Worm (Caenorhabditis elegans): ENCODE measurements around the gene sma-2.

sma-2 gene

DNA sequence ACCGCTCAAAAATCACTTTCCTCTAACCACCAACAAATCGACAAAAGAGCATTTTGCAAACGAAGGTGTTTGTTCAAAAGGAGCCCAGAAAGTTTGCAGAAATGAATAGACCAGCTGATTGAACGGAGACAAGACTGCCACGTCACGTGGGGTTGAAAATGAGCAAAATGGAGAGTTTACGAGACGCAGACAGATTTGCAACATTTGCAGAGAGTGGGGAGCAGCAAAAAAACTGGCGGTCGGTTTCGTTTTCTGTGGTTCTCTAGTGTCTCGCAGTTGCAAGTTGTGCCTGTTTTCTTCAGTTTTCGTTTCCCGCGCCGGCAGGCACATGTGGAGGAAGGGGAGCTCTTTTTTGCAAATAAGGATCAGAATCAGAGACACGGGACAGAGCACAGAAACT lies 35.9 kb downstream of the sma-2 start:
- TF ChIP-seq mdl-1 (tag; optimal IDR thresholded peaks at IDR 0.05): peak; percentile 71
- no peak for TF ChIP-seq ztf-11 (tag; optimal IDR thresholded peaks at IDR 0.05)
- TF ChIP-seq nhr-76 (tag; optimal IDR thresholded peaks at IDR 0.05): no peak
- peak; percentile 64 for TF ChIP-seq nfya-1 (tag; optimal IDR thresholded peaks at IDR 0.05; ENCODE audit: insufficient read depth)
- no peak for TF ChIP-seq eor-1 (tag; optimal IDR thresholded peaks at IDR 0.05)
- no peak for TF ChIP-seq mml-1 (tag; optimal IDR thresholded peaks at IDR 0.05)
- peak; percentile 96 for TF ChIP-seq pha-4 (tag; optimal IDR thresholded peaks at IDR 0.05)
- no peak for TF ChIP-seq skn-1 (tag; optimal IDR thresholded peaks at IDR 0.05)
- TF ChIP-seq tbx-2 (tag; optimal IDR thresholded peaks at IDR 0.05): no peak
- no peak for TF ChIP-seq nhr-77 (tag; optimal IDR thresholded peaks at IDR 0.05)
- no peak for TF ChIP-seq fkh-2 (tag; optimal IDR thresholded peaks at IDR 0.05)
- no peak for TF ChIP-seq nhr-237 (tag; optimal IDR thresholded peaks at IDR 0.05)
- no peak for TF ChIP-seq elt-1 (tag; optimal IDR thresholded peaks at IDR 0.05)
- peak; percentile 36 for TF ChIP-seq pqm-1 (tag; optimal IDR thresholded peaks at IDR 0.05)
- TF ChIP-seq zag-1 (tag; optimal IDR thresholded peaks at IDR 0.05): no peak
- TF ChIP-seq ama-1 (optimal IDR thresholded peaks at IDR 0.05): no peak
- no peak for TF ChIP-seq egl-5 (tag; optimal IDR thresholded peaks at IDR 0.05)
- no peak for TF ChIP-seq nhr-12 (tag; optimal IDR thresholded peaks at IDR 0.05)
- TF ChIP-seq nhr-67 (tag; optimal IDR thresholded peaks at IDR 0.05): no peak
- peak; percentile 36 for TF ChIP-seq nhr-11 (tag; optimal IDR thresholded peaks at IDR 0.05)
- TF ChIP-seq lin-39 (tag; optimal IDR thresholded peaks at IDR 0.05): peak; percentile 80
- no peak for TF ChIP-seq lsy-12 (tag; optimal IDR thresholded peaks at IDR 0.05)
- peak; percentile 27 for TF ChIP-seq lin-15B (tag; optimal IDR thresholded peaks at IDR 0.05)
- peak; percentile 69 for TF ChIP-seq jun-1 (tag; optimal IDR thresholded peaks at IDR 0.05)
- TF ChIP-seq unc-39 (tag; optimal IDR thresholded peaks at IDR 0.05): no peak
- TF ChIP-seq ztf-4 (tag; optimal IDR thresholded peaks at IDR 0.05): no peak
- TF ChIP-seq ceh-16 (tag; optimal IDR thresholded peaks at IDR 0.05): no peak
- no peak for TF ChIP-seq nhr-28 (tag; optimal IDR thresholded peaks at IDR 0.05)
- no peak for TF ChIP-seq sea-2 (GFP tag; optimal IDR thresholded peaks at IDR 0.05)
- no peak for TF ChIP-seq ceh-28 (tag; optimal IDR thresholded peaks at IDR 0.05)
- TF ChIP-seq fkh-10 (GFP tag; optimal IDR thresholded peaks at IDR 0.05): no peak
- TF ChIP-seq ZK546.5 (tag; optimal IDR thresholded peaks at IDR 0.05): no peak
- no peak for TF ChIP-seq aly-2 (tag; optimal IDR thresholded peaks at IDR 0.05)
- TF ChIP-seq nhr-25 (tag; optimal IDR thresholded peaks at IDR 0.05): no peak
- no peak for TF ChIP-seq ceh-82 (tag; optimal IDR thresholded peaks at IDR 0.05)
- TF ChIP-seq elt-2 (tag; optimal IDR thresholded peaks at IDR 0.05): peak; percentile 28
- no peak for TF ChIP-seq R02D3.7 (tag; optimal IDR thresholded peaks at IDR 0.05)
- no peak for TF ChIP-seq elt-3 (tag; optimal IDR thresholded peaks at IDR 0.05)
- no peak for TF ChIP-seq unc-62 (GFP tag; optimal IDR thresholded peaks at IDR 0.05)
- TF ChIP-seq egl-27 (tag; optimal IDR thresholded peaks at IDR 0.05): no peak
- TF ChIP-seq ceh-9 (tag; optimal IDR thresholded peaks at IDR 0.05): no peak
- no peak for TF ChIP-seq daf-12 (tag; optimal IDR thresholded peaks at IDR 0.05)
- no peak for TF ChIP-seq snpc-4 (tag; optimal IDR thresholded peaks at IDR 0.05)
- no peak for TF ChIP-seq nhr-43 (tag; optimal IDR thresholded peaks at IDR 0.05; ENCODE audit: poor library complexity, severe bottlenecking)
- no peak for TF ChIP-seq nhr-23 (tag; optimal IDR thresholded peaks at IDR 0.05)
- TF ChIP-seq fos-1 (tag; optimal IDR thresholded peaks at IDR 0.05): no peak
- no peak for TF ChIP-seq hmg-11 (tag; optimal IDR thresholded peaks at IDR 0.05)

DNA sequence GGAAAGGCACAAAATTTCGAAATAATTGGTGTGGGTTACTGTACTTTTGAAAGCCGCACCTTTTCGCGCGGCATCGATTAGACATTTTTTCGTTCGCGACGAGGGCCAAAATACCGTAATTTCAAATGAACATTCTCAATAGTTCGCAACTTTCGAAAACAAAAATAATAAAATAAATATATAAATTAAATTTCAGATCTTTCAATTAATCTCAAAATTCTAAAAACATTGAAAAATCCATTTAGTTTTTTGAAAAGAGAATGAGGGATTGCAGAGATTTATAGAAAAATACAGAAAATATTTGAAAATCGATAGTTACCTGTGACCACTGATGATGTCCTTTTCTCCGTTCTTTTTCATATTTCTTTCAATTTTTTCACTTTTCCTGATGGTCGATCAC lies 36.6 kb downstream of the sma-2 start, which contains the start of gene K02D10.8:
Gene K02D10.8 (plus strand): TSS at position 301 of the 400 bp plus-strand sequence.
- TF ChIP-seq mdl-1 (tag; optimal IDR thresholded peaks at IDR 0.05): no peak
